Worm (Caenorhabditis elegans) whole organism, L1 larva: ENCODE data around the gene F49F1.7.

Experiments
- F16B12.6 ChIP-seq: fragments of 150-350 bp; optimal IDR thresholded peaks from 2 replicates; lab custom pipeline; 2014; ENCODE audit warnings: missing biosample characterization, missing genetic modification characterization
- alr-1 ChIP-seq: fragments of 200-800 bp; sonication (Bioruptor generic); optimal IDR thresholded peaks from 2 replicates; lab custom pipeline; 2018; ENCODE audit warnings: borderline replicate concordance, mild to moderate bottlenecking, missing genetic modification characterization, missing compliant biosample characterization
- aly-2 ChIP-seq: fragments of 150-350 bp; optimal IDR thresholded peaks from 2 replicates; lab custom pipeline; 2014; ENCODE audit warnings: missing biosample characterization, missing genetic modification characterization
- ceh-82 ChIP-seq, 3 experiments: fragments of 150-350 bp in 1 of 3; sonication (generic microtip) in 2 of 3; optimal IDR thresholded peaks; 2 replicates each; lab custom pipeline; 2014 to 2017; ENCODE audit warnings: missing biosample characterization in 3 of 3, missing genetic modification characterization in 3 of 3
- ceh-90 ChIP-seq: sonication (generic microtip); optimal IDR thresholded peaks from 2 replicates; lab custom pipeline; 2016; ENCODE audit warnings: missing genetic modification characterization, missing compliant biosample characterization
- efl-1 ChIP-seq, 4 experiments: fragments of 150-350 bp; optimal IDR thresholded peaks in 3 of 4; peaks in 1 of 4; 1 replicate in 1 of 4; 2 replicates in 3 of 4; lab custom pipeline; 2014; ENCODE audit warnings: missing biosample characterization in 2 of 4, missing genetic modification characterization in 2 of 4, missing genetic modification reagents in 2 of 4
- efl-3 ChIP-seq: fragments of 200-800 bp; sonication (Bioruptor generic); optimal IDR thresholded peaks from 2 replicates; lab custom pipeline; 2018; ENCODE audit warnings: mild to moderate bottlenecking, missing genetic modification characterization, missing compliant biosample characterization
- egl-27 ChIP-seq, 2 experiments: fragments of 150-350 bp in 1 of 2; sonication (generic microtip); optimal IDR thresholded peaks; 3 replicates each; lab custom pipeline; 2017 to 2018; ENCODE audit warnings: missing biosample characterization in 2 of 2, missing genetic modification characterization in 2 of 2, missing genetic modification reagents in 2 of 2
- elt-2 ChIP-seq: sonication (generic microtip); optimal IDR thresholded peaks from 2 replicates; lab custom pipeline; 2016; ENCODE audit warnings: missing genetic modification characterization, mild to moderate bottlenecking, inconsistent platforms, missing compliant biosample characterization, missing genetic modification reagents
- fkh-10 ChIP-seq: sonication (generic microtip); optimal IDR thresholded peaks from 2 replicates; lab custom pipeline; 2017; ENCODE audit warnings: missing biosample characterization, missing genetic modification reagents, missing genetic modification characterization
- grh-1 ChIP-seq: fragments of 200-800 bp; sonication (Bioruptor generic); IDR thresholded peaks from 2 replicates; pipeline ENCODE4 v1.3.6; 2022; ENCODE audit warnings: missing genetic modification reagents, missing genetic modification characterization, missing compliant biosample characterization
- hlh-17 ChIP-seq: fragments of 200-800 bp; sonication (Bioruptor generic); optimal IDR thresholded peaks from 2 replicates; lab custom pipeline; 2018; ENCODE audit warnings: missing genetic modification characterization, mild to moderate bottlenecking, missing compliant biosample characterization, moderate library complexity, borderline replicate concordance
- hlh-4 ChIP-seq: sonication (generic microtip); optimal IDR thresholded peaks from 2 replicates; lab custom pipeline; 2016; ENCODE audit warnings: mild to moderate bottlenecking, missing genetic modification characterization, missing compliant biosample characterization
- irx-1 ChIP-seq: sonication (generic microtip); optimal IDR thresholded peaks from 2 replicates; lab custom pipeline; 2016; ENCODE audit warnings: missing genetic modification characterization, missing compliant biosample characterization
- isw-1 ChIP-seq: fragments of 200-800 bp; sonication (Bioruptor generic); IDR thresholded peaks from 2 replicates; pipeline ENCODE4 v1.3.6; 2022; ENCODE audit warnings: missing genetic modification characterization, missing compliant biosample characterization
- jun-1 ChIP-seq: fragments of 150-350 bp; optimal IDR thresholded peaks from 2 replicates; lab custom pipeline; 2014; ENCODE audit warnings: missing biosample characterization, missing genetic modification reagents, missing genetic modification characterization
- lsy-2 ChIP-seq, 2 experiments: fragments of 150-350 bp; optimal IDR thresholded peaks; 2 replicates each; lab custom pipeline; 2014; ENCODE audit warnings: missing biosample characterization in 2 of 2, missing genetic modification characterization in 2 of 2
- mep-1 ChIP-seq: fragments of 150-350 bp; optimal IDR thresholded peaks from 2 replicates; lab custom pipeline; 2014; ENCODE audit warnings: missing biosample characterization, missing genetic modification characterization
- nhr-237 ChIP-seq: fragments of 150-350 bp; optimal IDR thresholded peaks from 2 replicates; lab custom pipeline; 2014; ENCODE audit warnings: missing biosample characterization, missing genetic modification characterization
- nhr-71 ChIP-seq: sonication (generic microtip); optimal IDR thresholded peaks from 2 replicates; lab custom pipeline; 2016; ENCODE audit warnings: mild to moderate bottlenecking, missing genetic modification characterization, moderate library complexity, missing compliant biosample characterization
- pax-3 ChIP-seq: fragments of 200-800 bp; sonication (Bioruptor generic); optimal IDR thresholded peaks from 2 replicates; lab custom pipeline; 2018; ENCODE audit warnings: mild to moderate bottlenecking, missing genetic modification characterization, moderate library complexity, missing compliant biosample characterization
- sox-4 ChIP-seq: sonication (generic microtip); optimal IDR thresholded peaks from 2 replicates; lab custom pipeline; 2016; ENCODE audit warnings: missing genetic modification characterization, missing compliant biosample characterization
- sptf-1 ChIP-seq: fragments of 150-350 bp; optimal IDR thresholded peaks from 2 replicates; lab custom pipeline; 2014; ENCODE audit warnings: missing biosample characterization, missing genetic modification characterization
- sup-37 ChIP-seq: fragments of 200-800 bp; sonication (Bioruptor generic); optimal IDR thresholded peaks from 2 replicates; lab custom pipeline; 2018; ENCODE audit warnings: mild to moderate bottlenecking, missing genetic modification characterization, missing compliant biosample characterization
- unc-86 ChIP-seq: sonication (generic microtip); optimal IDR thresholded peaks from 2 replicates; lab custom pipeline; 2016; ENCODE audit warnings: missing genetic modification characterization, missing compliant biosample characterization
- vab-15 ChIP-seq: sonication (generic microtip); optimal IDR thresholded peaks from 2 replicates; lab custom pipeline; 2017; ENCODE audit warnings: missing genotype, mild to moderate bottlenecking, missing genetic modification characterization, missing compliant biosample characterization
- xbp-1 ChIP-seq: sonication (generic microtip); optimal IDR thresholded peaks from 2 replicates; lab custom pipeline; 2016; ENCODE audit warnings: missing genetic modification characterization, missing compliant biosample characterization
- ztf-4 ChIP-seq: fragments of 150-350 bp; optimal IDR thresholded peaks from 2 replicates; lab custom pipeline; 2014; ENCODE audit warnings: missing biosample characterization, missing genetic modification characterization

Gene F49F1.7

ce11 chrIV:4137472-4137871 lies 11.9 kb upstream of the F49F1.7 start, which contains the start of gene F49F1.9:
F49F1.9 (minus strand) TSS chrIV:4137572.
- TF ChIP-seq efl-3 (GFP tag; lab: Kevin White, UChicago) (no peak), unc-86 (tag; lab: Kevin White, UChicago) (no peak), F16B12.6 (tag; lab: Kevin White, UChicago) (no peak), pax-3 (tag; lab: Kevin White, UChicago) (no peak), sox-4 (tag; lab: Kevin White, UChicago) (no peak), efl-1 (optimal IDR thresholded peaks at IDR 0.05; lab: Kevin White, UChicago) (no peak), efl-1 (GFP tag; optimal IDR thresholded peaks at IDR 0.05 in 1 of 2; lab: Kevin White, UChicago) (no peak), isw-1 (GFP tag; lab: Robert Waterston, UW) (no peak), sup-37 (no peak), alr-1 (tag; lab: Kevin White, UChicago) (no peak)

ce11 chrIV:4135744-4136143 lies 10.2 kb upstream of the F49F1.7 start, which contains the start of gene F49F1.17:
F49F1.17 (minus strand) TSS chrIV:4135844.
- TF ChIP-seq mep-1 (tag; lab: Kevin White, UChicago) (no peak), nhr-237 (no peak), egl-27 (tag; optimal IDR thresholded peaks at IDR 0.05; lab: Kevin White, UChicago) (no peak), sptf-1 (tag; lab: Kevin White, UChicago) (no peak), grh-1 (GFP tag; lab: Robert Waterston, UW) (no peak), irx-1 (tag; lab: Kevin White, UChicago) (no peak), fkh-10 (GFP tag; lab: Kevin White, UChicago) (no peak), aly-2 (no peak), vab-15 (tag; lab: Kevin White, UChicago) (no peak), nhr-71 (no peak), ztf-4 (no peak), hlh-17 (GFP tag; lab: Kevin White, UChicago) (no peak), ceh-82 (tag; optimal IDR thresholded peaks at IDR 0.05; lab: Kevin White, UChicago) (no peak), elt-2 (tag; lab: Kevin White, UChicago) (no peak), jun-1 (tag; lab: Kevin White, UChicago) (no peak), lsy-2 (tag; optimal IDR thresholded peaks at IDR 0.05; lab: Kevin White, UChicago) (no peak)

- TF ChIP-seq ceh-90 (tag; lab: Kevin White, UChicago), result no peak
- no peak for TF ChIP-seq efl-1 (optimal IDR thresholded peaks at IDR 0.05; lab: Kevin White, UChicago)
- TF ChIP-seq efl-1 (GFP tag; optimal IDR thresholded peaks at IDR 0.05 in 1 of 2; lab: Kevin White, UChicago), result peak in 1 of 2 experiments; percentile 37
- peak; percentile 59 for TF ChIP-seq elt-2 (tag; lab: Kevin White, UChicago)
Observed at ce11 chrIV:4123083-4123482, 2.5 kb downstream of the F49F1.7 start, which contains the start of gene mul-1. mul-1 (minus strand) TSS chrIV:4123166.

ce11 chrIV:4121055-4121454 lies 4.5 kb downstream of the F49F1.7 start:
- TF ChIP-seq elt-2 (tag; lab: Kevin White, UChicago) (peak; percentile 79), hlh-4 (tag; lab: Kevin White, UChicago) (no peak)
- TF ChIP-seq, all 84 proteins: peak for 1

ce11 chrIV:4120263-4120662 lies 5.3 kb downstream of the F49F1.7 start, which contains the start of gene F49F1.5:
F49F1.5 (minus strand) TSS chrIV:4120415.
- no peak for TF ChIP-seq xbp-1 (tag; lab: Kevin White, UChicago)
- peak; percentile 69 for TF ChIP-seq elt-2 (tag; lab: Kevin White, UChicago)
- TF ChIP-seq, all 84 proteins: peak for 1

- peak; percentile 38 for TF ChIP-seq elt-2 (tag; lab: Kevin White, UChicago)
- TF ChIP-seq xbp-1 (tag; lab: Kevin White, UChicago), result no peak
Observed at ce11 chrIV:4117432-4117831, 8.1 kb downstream of the F49F1.7 start, which contains the start of gene drd-50. drd-50 (plus strand) TSS chrIV:4117732.

- TF ChIP-seq efl-3 (GFP tag; lab: Kevin White, UChicago) (no peak), hlh-4 (tag; lab: Kevin White, UChicago) (no peak)
- TF ChIP-seq, all 84 proteins: peak for 0
Observed at ce11 chrIV:4115634-4116033, 9.9 kb downstream of the F49F1.7 start, which contains the start of the genes F49F1.4 and F49F1.2. F49F1.4 (minus strand) TSS chrIV:4115734. F49F1.2 (plus strand) TSS chrIV:4115943.
